Worm (Caenorhabditis elegans): ENCODE results near the gene B0491.6.
A peak's percentile ranks its signal among the peaks of the same experiment; 100 is the strongest.

The B0491.6 gene

ce11 chrII:11347878-11348556 is at the start of gene B0491.6, which contains the start of gene pigm-1 (continued):
- TF ChIP-seq lsy-27 (tag; optimal IDR thresholded peaks at IDR 0.05; ENCODE audit: borderline replicate concordance, insufficient read depth) (no peak), hrde-1 (tag; optimal IDR thresholded peaks at IDR 0.05; ENCODE audit: borderline replicate concordance) (no peak), repo-1 (tag; optimal IDR thresholded peaks at IDR 0.05) (no peak), nfya-2 (GFP tag; IDR thresholded peaks at IDR 0.05) (no peak), dpl-1 (GFP tag; optimal IDR thresholded peaks at IDR 0.05) (no peak), tlf-1 (GFP tag; optimal IDR thresholded peaks at IDR 0.05) (no peak), nfyb-1 (GFP tag; IDR thresholded peaks at IDR 0.05) (no peak), nhr-90 (tag; optimal IDR thresholded peaks at IDR 0.05) (no peak), Y95B8A.8 (GFP tag; IDR thresholded peaks at IDR 0.05) (no peak), lin-54 (GFP tag; optimal IDR thresholded peaks at IDR 0.05) (peak; percentile 62), pha-4 (tag; optimal IDR thresholded peaks at IDR 0.05) (no peak), tbx-9 (tag; optimal IDR thresholded peaks at IDR 0.05; ENCODE audit: borderline replicate concordance) (no peak), somi-1 (GFP tag; optimal IDR thresholded peaks at IDR 0.05) (no peak), C06A6.2 (GFP tag; conservative IDR thresholded peaks at IDR 0.05) (no peak), ZK185.1 (tag; optimal IDR thresholded peaks at IDR 0.05; ENCODE audit: poor library complexity, severe bottlenecking) (peak; percentile 22), mes-4 (tag; optimal IDR thresholded peaks at IDR 0.05) (no peak), nhr-120 (GFP tag; IDR thresholded peaks at IDR 0.05) (no peak), F37B4.10 (GFP tag; IDR thresholded peaks at IDR 0.05) (no peak), xnd-1 (tag; optimal IDR thresholded peaks at IDR 0.05) (no peak), zfh-2 (GFP tag; conservative IDR thresholded peaks at IDR 0.05) (no peak; the same call in 1 of the 2 replicates), B0035.1 (tag; optimal IDR thresholded peaks at IDR 0.05) (no peak), snpc-1.1 (tag; optimal IDR thresholded peaks at IDR 0.05; ENCODE audit: insufficient read depth) (no peak), nhr-80 (tag; optimal IDR thresholded peaks at IDR 0.05) (peak; percentile 42), aptf-2 (GFP tag; conservative IDR thresholded peaks at IDR 0.05) (no peak), attf-6 (GFP tag; IDR thresholded peaks at IDR 0.05) (no peak), ztf-26 (tag; optimal IDR thresholded peaks at IDR 0.05) (no peak), egrh-3 (GFP tag; IDR thresholded peaks at IDR 0.05) (no peak), aptf-3 (GFP tag; IDR thresholded peaks at IDR 0.05) (no peak), unc-130 (GFP tag; optimal IDR thresholded peaks at IDR 0.05) (no peak), attf-5 (GFP tag; optimal IDR thresholded peaks at IDR 0.05) (peak; percentile 90), rcor-1 (GFP tag; IDR thresholded peaks at IDR 0.05) (no peak), cebp-2 (GFP tag; IDR thresholded peaks at IDR 0.05) (no peak)

- TF ChIP-seq attf-3 (GFP tag; conservative IDR thresholded peaks at IDR 0.05) (0 out of 2 replicates have a peak, but pooled peaks have one; percentile 25), F39B2.1 (GFP tag; IDR thresholded peaks at IDR 0.05) (no peak)
These were observed 48.1 kb upstream of the B0491.6 start for ce11 chrII:11396217-11396616.

ce11 chrII:11393787-11394186 is 45.6 kb upstream of the B0491.6 start:
- no peak for TF ChIP-seq F10E7.11 (tag; optimal IDR thresholded peaks at IDR 0.05)
- no peak for TF ChIP-seq repo-1 (tag; optimal IDR thresholded peaks at IDR 0.05)
- peak; percentile 72 for TF ChIP-seq zfh-2 (GFP tag; conservative IDR thresholded peaks at IDR 0.05)
- no peak for TF ChIP-seq B0019.2 (GFP tag; conservative IDR thresholded peaks at IDR 0.05)
- TF ChIP-seq aptf-2 (GFP tag; conservative IDR thresholded peaks at IDR 0.05): no peak
- TF ChIP-seq egrh-3 (GFP tag; IDR thresholded peaks at IDR 0.05): peak; percentile 15; the same call in 1 of the 2 replicates

Measured in whole organism, young adult.